Fruit fly (Drosophila melanogaster) whole organism, adult: ENCODE data around the gene Sam-S.

ENCODE experiments used
- CG11617 ChIP-seq: fragments of 200-800 bp; sonication (Bioruptor generic); optimal IDR thresholded peaks from 2 replicates; lab custom pipeline; 2017; ENCODE audit warnings: mild to moderate bottlenecking, missing biosample characterization, missing genetic modification reagents, missing genetic modification characterization
- CG12768 ChIP-seq: fragments of 200-800 bp; sonication (Bioruptor generic); optimal IDR thresholded peaks from 2 replicates; lab custom pipeline; 2017; ENCODE audit warnings: missing biosample characterization, missing genetic modification characterization, mild to moderate bottlenecking, moderate library complexity, missing genetic modification reagents
- CG14711 ChIP-seq: fragments of 200-800 bp; sonication (Bioruptor generic); optimal IDR thresholded peaks from 2 replicates; lab custom pipeline; 2018; ENCODE audit warnings: missing biosample characterization, mild to moderate bottlenecking, missing genetic modification characterization, moderate library complexity
- CG1620 ChIP-seq: fragments of 200-800 bp; sonication (Bioruptor generic); optimal IDR thresholded peaks from 2 replicates; lab custom pipeline; 2016; ENCODE audit warnings: missing biosample characterization, missing genetic modification characterization
- CG33017 ChIP-seq: fragments of 200-800 bp; sonication (Bioruptor generic); optimal IDR thresholded peaks from 2 replicates; lab custom pipeline; 2018; ENCODE audit warnings: missing biosample characterization, mild to moderate bottlenecking, missing genetic modification characterization, moderate library complexity
- CG5204 ChIP-seq: fragments of 200-800 bp; sonication (Bioruptor generic); optimal IDR thresholded peaks from 2 replicates; lab custom pipeline; 2016; ENCODE audit warnings: missing biosample characterization, missing genetic modification characterization
- CG7045 ChIP-seq: fragments of 200-800 bp; sonication (Bioruptor generic); optimal IDR thresholded peaks from 2 replicates; lab custom pipeline; 2017; ENCODE audit warnings: missing biosample characterization, mild to moderate bottlenecking, missing genetic modification characterization
- CG7101 ChIP-seq: fragments of 200-800 bp; sonication (Bioruptor generic); optimal IDR thresholded peaks from 2 replicates; lab custom pipeline; 2018; ENCODE audit warnings: missing biosample characterization, mild to moderate bottlenecking, missing genetic modification characterization, moderate library complexity
- Clk ChIP-seq: fragments of 200-800 bp; sonication (Bioruptor generic); optimal IDR thresholded peaks from 2 replicates; lab custom pipeline; 2017; ENCODE audit warnings: missing biosample characterization, missing genetic modification characterization
- Crg-1 ChIP-seq: fragments of 200-800 bp; sonication (Bioruptor generic); optimal IDR thresholded peaks from 2 replicates; lab custom pipeline; 2016; ENCODE audit warnings: missing biosample characterization, missing genetic modification characterization
- Hr96 ChIP-seq: fragments of 200-800 bp; sonication (Bioruptor generic); optimal IDR thresholded peaks from 2 replicates; lab custom pipeline; 2016; ENCODE audit warnings: missing biosample characterization, missing genetic modification characterization
- Mnt ChIP-seq: fragments of 200-800 bp; sonication (Bioruptor generic); optimal IDR thresholded peaks from 2 replicates; lab custom pipeline; 2016; ENCODE audit warnings: missing biosample characterization, mild to moderate bottlenecking, missing genetic modification characterization
- bab1 ChIP-seq: fragments of 200-800 bp; sonication (Bioruptor generic); optimal IDR thresholded peaks from 3 replicates; lab custom pipeline; 2019; ENCODE audit warnings: missing biosample characterization, mild to moderate bottlenecking, missing genetic modification characterization, moderate library complexity
- cic ChIP-seq: fragments of 200-800 bp; sonication (Bioruptor generic); optimal IDR thresholded peaks from 2 replicates; lab custom pipeline; 2017; ENCODE audit warnings: missing biosample characterization, mild to moderate bottlenecking, missing genetic modification characterization, moderate library complexity
- cnc ChIP-seq, 2 experiments: fragments of >200 bp; optimal IDR thresholded peaks; 2 replicates each; lab custom pipeline; 2017
- kay ChIP-seq: fragments of 200-800 bp; sonication (Bioruptor generic); peaks from one replicate; lab custom pipeline; 2016; ENCODE audit warnings: missing biosample characterization, missing genetic modification characterization, borderline replicate concordance
- ovo ChIP-seq: fragments of 200-800 bp; sonication (Bioruptor generic); optimal IDR thresholded peaks from 2 replicates; lab custom pipeline; 2016; ENCODE audit warnings: missing biosample characterization, missing genetic modification characterization
- pad ChIP-seq: fragments of 200-800 bp; sonication (Bioruptor generic); optimal IDR thresholded peaks from 3 replicates; lab custom pipeline; 2017; ENCODE audit warnings: missing biosample characterization, missing genetic modification characterization, mild to moderate bottlenecking, moderate library complexity, missing genetic modification reagents
- tj ChIP-seq: fragments of 200-800 bp; sonication (Bioruptor generic); optimal IDR thresholded peaks from 3 replicates; lab custom pipeline; 2017; ENCODE audit warnings: missing biosample characterization, mild to moderate bottlenecking, missing genetic modification characterization, moderate library complexity
- toe ChIP-seq: fragments of 200-800 bp; sonication (Bioruptor generic); optimal IDR thresholded peaks from 2 replicates; lab custom pipeline; 2016; ENCODE audit warnings: missing biosample characterization, missing genetic modification characterization

Sam-S gene

DNA sequence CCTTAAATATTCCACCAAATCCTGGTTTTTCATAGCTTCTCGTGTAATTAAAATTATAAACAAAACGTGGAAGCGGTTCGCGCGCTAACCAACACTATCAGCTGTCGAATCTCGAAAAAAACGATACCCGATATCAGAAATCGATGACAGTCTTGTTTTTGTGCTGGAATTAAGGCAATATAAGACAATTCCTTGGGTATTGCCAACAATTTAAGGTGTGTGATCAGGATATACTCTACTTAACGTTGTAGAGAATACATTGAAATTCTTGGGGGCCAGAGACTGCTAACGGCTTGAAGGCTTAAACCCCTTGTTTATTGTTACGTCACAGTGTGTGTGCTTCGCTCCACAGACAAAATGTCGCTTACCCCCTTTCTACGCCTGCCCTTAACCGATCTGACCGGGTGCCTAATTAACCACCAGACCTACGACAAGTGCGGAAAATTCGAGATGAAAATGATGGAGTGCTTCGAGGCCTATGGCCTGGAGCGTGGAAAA, 48.6 kb downstream of the Sam-S start, which contains the start of gene Pus10:
Pus10 (minus strand) TSS at position 91 of the 498 bp plus-strand sequence.
- peak; percentile 49 for TF ChIP-seq CG7101 (tag; lab: Kevin White, UChicago)
- no peak for TF ChIP-seq Hr96
- peak; percentile 60 for TF ChIP-seq CG11617
- TF ChIP-seq CG33017 (tag; lab: Kevin White, UChicago) = peak; percentile 17
- TF ChIP-seq cic (GFP tag; lab: Kevin White, UChicago) = peak; percentile 49
- no peak for TF ChIP-seq cnc (optimal IDR thresholded peaks at IDR 0.05; lab: Kevin White, UChicago)
- peak; percentile 42 for TF ChIP-seq CG7045
- TF ChIP-seq CG1620 = no peak
- TF ChIP-seq CG5204 (GFP tag; lab: Kevin White, UChicago) = no peak
- TF ChIP-seq kay (GFP tag; lab: Kevin White, UChicago) = no peak
- peak; percentile 30 for TF ChIP-seq Crg-1 (GFP tag; lab: Kevin White, UChicago)
- peak; percentile 0 for TF ChIP-seq tj (GFP tag; lab: Kevin White, UChicago)
- no peak for TF ChIP-seq Clk (GFP tag; lab: Kevin White, UChicago)
- TF ChIP-seq ovo (GFP tag; lab: Kevin White, UChicago) = no peak
- TF ChIP-seq pad (GFP tag; lab: Kevin White, UChicago) = peak; percentile 28
- TF ChIP-seq CG12768 (GFP tag; lab: Kevin White, UChicago) = peak; percentile 54
- no peak for TF ChIP-seq toe
- peak; percentile 93 for TF ChIP-seq Mnt (GFP tag; lab: Kevin White, UChicago)
- TF ChIP-seq bab1 (GFP tag; lab: Kevin White, UChicago) = peak; percentile 24
- no peak for TF ChIP-seq CG14711

DNA sequence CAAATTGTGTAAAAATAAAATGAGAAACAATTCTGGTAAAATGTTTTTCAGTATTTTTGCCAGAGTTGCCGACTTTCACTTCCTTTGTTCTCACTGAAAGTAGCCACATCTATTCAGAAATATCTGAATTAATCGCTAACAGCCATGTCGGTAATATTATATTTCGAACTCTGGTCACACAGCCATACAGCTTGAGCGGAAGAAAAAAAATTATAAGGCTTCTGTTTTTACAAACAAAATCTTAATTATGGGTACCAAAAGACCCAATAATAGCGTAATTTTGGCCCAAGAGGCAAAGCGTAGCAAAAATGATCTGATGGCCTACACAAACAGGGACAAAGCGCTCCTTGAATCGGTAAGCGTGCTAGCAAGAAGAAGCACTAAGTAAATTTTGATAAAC, 49.3 kb downstream of the Sam-S start, which contains the start of gene CG3436:
CG3436 (plus strand) TSS at position 36 of the 400 bp plus-strand sequence.
- peak; percentile 13 for TF ChIP-seq CG1620
- TF ChIP-seq Crg-1 (GFP tag; lab: Kevin White, UChicago) = peak; percentile 43
- peak; percentile 19 for TF ChIP-seq pad (GFP tag; lab: Kevin White, UChicago)
- TF ChIP-seq CG7101 (tag; lab: Kevin White, UChicago) = peak; percentile 11
- no peak for TF ChIP-seq CG12768 (GFP tag; lab: Kevin White, UChicago)
- peak; percentile 43 for TF ChIP-seq bab1 (GFP tag; lab: Kevin White, UChicago)
- peak; percentile 26 for TF ChIP-seq Mnt (GFP tag; lab: Kevin White, UChicago)
- TF ChIP-seq CG14711 = peak; percentile 95
- no peak for TF ChIP-seq CG33017 (tag; lab: Kevin White, UChicago)
- peak; percentile 10 for TF ChIP-seq cic (GFP tag; lab: Kevin White, UChicago)
- TF ChIP-seq cnc (optimal IDR thresholded peaks at IDR 0.05; lab: Kevin White, UChicago) = no peak
- TF ChIP-seq ovo (GFP tag; lab: Kevin White, UChicago) = no peak
- TF ChIP-seq tj (GFP tag; lab: Kevin White, UChicago) = peak; percentile 15
- no peak for TF ChIP-seq CG7045
- no peak for TF ChIP-seq Hr96

DNA sequence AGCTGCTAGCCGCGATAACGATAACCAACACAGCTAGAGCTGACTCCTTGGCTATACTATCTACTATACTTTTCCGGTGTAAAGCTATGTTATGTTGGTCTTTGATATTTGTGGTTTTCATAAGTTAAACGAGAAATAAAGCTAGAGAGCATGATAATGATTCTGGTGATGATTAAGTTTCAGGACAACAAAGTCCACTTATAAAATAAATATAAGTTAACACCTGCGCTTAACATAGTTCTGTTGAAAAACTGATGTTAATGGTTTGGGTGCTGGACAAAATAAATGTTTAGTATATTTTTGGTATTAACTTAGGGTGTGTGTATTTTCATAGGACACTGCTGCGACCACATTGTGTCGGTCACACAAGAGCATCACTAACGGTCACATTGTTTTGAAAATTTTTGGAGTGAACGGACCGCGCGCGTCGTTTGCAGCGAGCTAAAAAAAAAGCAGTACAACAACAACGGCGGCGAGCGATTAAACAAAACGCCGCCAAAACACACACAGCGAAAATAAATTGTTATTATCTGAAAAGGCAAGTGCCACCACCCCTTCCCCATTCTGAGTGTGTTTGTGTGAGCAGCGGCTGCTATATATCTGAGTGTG, 52.0 kb downstream of the Sam-S start, which contains the start of the genes CG33635 and spen:
CG33635 (minus strand) TSS at position 16 of the 609 bp plus-strand sequence.
spen (plus strand) TSS at position 384 of the 609 bp plus-strand sequence.
- TF ChIP-seq Hr96 (peak; percentile 50), Crg-1 (GFP tag; lab: Kevin White, UChicago) (peak; percentile 31), bab1 (GFP tag; lab: Kevin White, UChicago) (peak; percentile 79), CG11617 (peak; percentile 74), CG7101 (tag; lab: Kevin White, UChicago) (peak; percentile 66), toe (no peak), cic (GFP tag; lab: Kevin White, UChicago) (peak; percentile 92), Mnt (GFP tag; lab: Kevin White, UChicago) (peak; percentile 84), CG5204 (GFP tag; lab: Kevin White, UChicago) (no peak), Clk (GFP tag; lab: Kevin White, UChicago) (peak; percentile 78), cnc (optimal IDR thresholded peaks at IDR 0.05; lab: Kevin White, UChicago) (no peak), CG12768 (GFP tag; lab: Kevin White, UChicago) (peak; percentile 84), tj (GFP tag; lab: Kevin White, UChicago) (peak; percentile 94), ovo (GFP tag; lab: Kevin White, UChicago) (peak; percentile 45), kay (GFP tag; lab: Kevin White, UChicago) (no peak), CG1620 (peak; percentile 28), CG7045 (peak; percentile 57), CG14711 (peak; percentile 70), pad (GFP tag; lab: Kevin White, UChicago) (peak; percentile 58), CG33017 (tag; lab: Kevin White, UChicago) (peak; percentile 73)

DNA sequence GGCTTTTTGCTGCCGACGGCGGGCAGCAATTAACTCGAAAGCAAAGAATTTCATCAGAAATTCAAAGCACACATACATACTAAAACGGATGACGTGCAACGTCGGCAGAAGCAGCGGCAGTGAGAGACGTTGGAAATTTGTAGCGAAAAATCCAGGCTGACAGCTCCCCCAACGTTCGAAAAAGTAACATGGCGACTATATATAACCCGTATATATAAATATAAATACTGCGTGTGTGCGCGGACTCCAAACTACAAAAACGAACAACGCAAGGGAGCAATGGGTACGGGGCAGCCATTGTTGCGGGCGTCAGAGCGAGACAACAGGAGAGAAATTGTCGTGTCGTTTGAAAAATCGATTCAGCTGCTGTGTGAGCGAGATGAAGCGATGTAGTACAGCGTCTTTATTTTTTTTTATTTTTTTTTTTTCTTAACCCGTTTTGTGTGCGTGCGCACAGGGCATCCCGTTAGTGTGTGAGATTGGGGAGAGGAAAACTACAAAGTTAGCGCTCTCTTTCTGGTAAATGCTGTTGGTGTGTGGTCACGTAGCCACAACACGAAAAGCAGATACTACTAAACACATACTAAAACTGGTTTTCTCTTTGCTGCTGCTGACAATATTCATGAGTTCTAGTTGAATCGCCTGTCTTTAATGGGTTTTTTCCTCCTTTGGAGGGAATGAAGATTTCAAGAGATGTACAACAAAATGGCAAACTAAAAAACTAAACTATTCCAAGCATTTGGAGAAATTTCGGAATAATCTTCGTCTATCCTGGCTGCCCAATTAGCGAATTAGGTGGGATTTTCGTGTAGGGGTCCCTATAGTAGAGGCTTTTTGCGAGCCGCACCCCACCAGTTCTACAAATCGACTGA, 54.1 kb downstream of the Sam-S start:
- TF ChIP-seq CG1620 (peak; percentile 50), toe (peak; percentile 99), Hr96 (peak; percentile 88), CG14711 (peak; percentile 52), Clk (GFP tag; lab: Kevin White, UChicago) (peak; percentile 99), ovo (GFP tag; lab: Kevin White, UChicago) (peak; percentile 100), cnc (optimal IDR thresholded peaks at IDR 0.05; lab: Kevin White, UChicago) (no peak), CG7045 (peak; percentile 96), CG7101 (tag; lab: Kevin White, UChicago) (peak; percentile 76), Mnt (GFP tag; lab: Kevin White, UChicago) (peak; percentile 94), Crg-1 (GFP tag; lab: Kevin White, UChicago) (peak; percentile 38), CG33017 (tag; lab: Kevin White, UChicago) (peak; percentile 93), cic (GFP tag; lab: Kevin White, UChicago) (peak; percentile 99), CG5204 (GFP tag; lab: Kevin White, UChicago) (peak; percentile 95), kay (GFP tag; lab: Kevin White, UChicago) (peak; percentile 100), CG12768 (GFP tag; lab: Kevin White, UChicago) (peak; percentile 97), pad (GFP tag; lab: Kevin White, UChicago) (peak; percentile 88), bab1 (GFP tag; lab: Kevin White, UChicago) (peak; percentile 93), CG11617 (peak; percentile 97), tj (GFP tag; lab: Kevin White, UChicago) (peak; percentile 97)
